Fruit fly (Drosophila melanogaster): Measurements from ENCODE around the gene CG13482.

DNA sequence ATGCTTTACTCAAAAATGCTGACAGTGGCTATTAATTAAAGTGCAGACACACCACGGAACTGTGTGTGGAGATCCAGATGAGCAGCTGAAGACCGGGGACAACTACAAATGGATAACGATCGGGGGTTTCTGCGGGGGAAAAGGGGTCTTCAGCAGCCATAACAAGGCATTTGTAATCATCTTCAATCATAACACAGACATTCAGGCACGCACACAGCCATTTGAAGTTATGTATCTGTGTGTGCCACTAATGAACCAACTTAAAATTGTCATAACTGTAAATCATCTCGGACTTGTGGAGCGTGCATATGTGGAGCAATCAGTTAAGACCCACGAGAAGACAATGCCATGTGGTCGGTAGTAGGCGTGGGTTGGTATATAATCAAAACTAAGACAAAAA is 47.0 kb upstream of the CG13482 start:
- TF ChIP-seq psq (optimal IDR thresholded peaks at IDR 0.05) (no peak), usp (GFP tag; optimal IDR thresholded peaks at IDR 0.05) (no peak), pan (optimal IDR thresholded peaks at IDR 0.05) (no peak)

All from whole organism.